Fruit fly (Drosophila melanogaster): ENCODE data around the gene RpS2.

dm6 chr2L:9933063-9933462 is 35.7 kb upstream of the RpS2 start, which contains the start of gene Cpr30F:
- TF ChIP-seq pan (optimal IDR thresholded peaks at IDR 0.05) (no peak), Dll (optimal IDR thresholded peaks at IDR 0.05) (no peak)
